Worm (Caenorhabditis elegans) whole organism, L3 larva: Measurements from ENCODE around the gene AH6.3.

ENCODE experiments used
- R02D3.7 ChIP-seq: fragments of 150-350 bp; optimal IDR thresholded peaks from 2 replicates; lab custom pipeline; 2014; ENCODE audit warnings: missing biosample characterization, missing genetic modification characterization
- aly-2 ChIP-seq: fragments of 150-350 bp; optimal IDR thresholded peaks from 2 replicates; lab custom pipeline; 2014; ENCODE audit warnings: missing biosample characterization, missing genetic modification characterization
- ama-1 ChIP-seq: fragments of 150-350 bp; optimal IDR thresholded peaks from 2 replicates; lab custom pipeline; 2018
- ceh-16 ChIP-seq: sonication (generic microtip); optimal IDR thresholded peaks from 2 replicates; lab custom pipeline; 2017; ENCODE audit warnings: missing biosample characterization, missing genetic modification characterization
- ceh-28 ChIP-seq: fragments of 150-350 bp; optimal IDR thresholded peaks from 2 replicates; lab custom pipeline; 2014; ENCODE audit warnings: missing biosample characterization, missing genetic modification reagents, missing genetic modification characterization
- ceh-82 ChIP-seq: fragments of 150-350 bp; optimal IDR thresholded peaks from 2 replicates; lab custom pipeline; 2014; ENCODE audit warnings: missing biosample characterization, missing genetic modification characterization
- ceh-9 ChIP-seq: sonication (generic microtip); optimal IDR thresholded peaks from 2 replicates; lab custom pipeline; 2018; ENCODE audit warnings: missing biosample characterization, missing genetic modification characterization
- daf-12 ChIP-seq: fragments of 150-350 bp; optimal IDR thresholded peaks from 2 replicates; lab custom pipeline; 2014; ENCODE audit warnings: missing biosample characterization, missing genetic modification reagents, missing genetic modification characterization
- egl-27 ChIP-seq: sonication (generic microtip); optimal IDR thresholded peaks from 4 replicates; lab custom pipeline; 2017; ENCODE audit warnings: missing biosample characterization, missing genetic modification reagents, missing genetic modification characterization
- elt-2 ChIP-seq: sonication (generic microtip); optimal IDR thresholded peaks from 2 replicates; lab custom pipeline; 2016; ENCODE audit warnings: missing genetic modification reagents, mild to moderate bottlenecking, missing genetic modification characterization, missing compliant biosample characterization
- eor-1 ChIP-seq, 2 experiments: fragments of 150-350 bp; optimal IDR thresholded peaks; 2 replicates each; lab custom pipeline; 2014 to 2018; ENCODE audit warnings: missing biosample characterization in 2 of 2, missing genetic modification characterization in 2 of 2
- fkh-2 ChIP-seq: fragments of 150-350 bp; optimal IDR thresholded peaks from 2 replicates; lab custom pipeline; 2014; ENCODE audit warnings: missing biosample characterization, missing genetic modification reagents, missing genetic modification characterization
- fos-1 ChIP-seq: fragments of 150-350 bp; optimal IDR thresholded peaks from 2 replicates; lab custom pipeline; 2014; ENCODE audit warnings: missing biosample characterization, missing genetic modification characterization
- hmg-11 ChIP-seq: sonication (generic microtip); optimal IDR thresholded peaks from 2 replicates; lab custom pipeline; 2016; ENCODE audit warnings: missing genetic modification characterization, missing compliant biosample characterization
- jun-1 ChIP-seq: fragments of 150-350 bp; optimal IDR thresholded peaks from 2 replicates; lab custom pipeline; 2014; ENCODE audit warnings: missing biosample characterization, missing genetic modification reagents, missing genetic modification characterization
- lin-15B ChIP-seq: fragments of 150-350 bp; optimal IDR thresholded peaks from 2 replicates; lab custom pipeline; 2014; ENCODE audit warnings: missing biosample characterization, missing genetic modification characterization
- lin-39 ChIP-seq: fragments of 150-350 bp; optimal IDR thresholded peaks from 2 replicates; lab custom pipeline; 2018; ENCODE audit warnings: missing biosample characterization, missing genetic modification reagents, missing genetic modification characterization
- lsy-12 ChIP-seq: sonication (generic microtip); optimal IDR thresholded peaks from 2 replicates; lab custom pipeline; 2016; ENCODE audit warnings: mild to moderate bottlenecking, missing genetic modification characterization, missing compliant biosample characterization
- mdl-1 ChIP-seq: fragments of 150-350 bp; optimal IDR thresholded peaks from 2 replicates; lab custom pipeline; 2014; ENCODE audit warnings: missing biosample characterization, missing genetic modification characterization
- mml-1 ChIP-seq: fragments of 150-350 bp; sonication (generic microtip); optimal IDR thresholded peaks from 3 replicates; lab custom pipeline; 2014; ENCODE audit warnings: missing biosample characterization, missing genetic modification characterization
- nfya-1 ChIP-seq: sonication (generic microtip); optimal IDR thresholded peaks from 2 replicates; lab custom pipeline; 2017; ENCODE audit warnings: missing genetic modification characterization, mild to moderate bottlenecking, missing compliant biosample characterization, antibody characterized with exemption, moderate library complexity; ENCODE audit not compliant: insufficient read depth
- nhr-11 ChIP-seq: fragments of 150-350 bp; optimal IDR thresholded peaks from 2 replicates; lab custom pipeline; 2014; ENCODE audit warnings: missing biosample characterization, missing genetic modification characterization
- nhr-12 ChIP-seq: fragments of 150-350 bp; optimal IDR thresholded peaks from 2 replicates; lab custom pipeline; 2014; ENCODE audit warnings: missing biosample characterization, missing genetic modification characterization
- nhr-23 ChIP-seq: fragments of 150-350 bp; optimal IDR thresholded peaks from 2 replicates; lab custom pipeline; 2014; ENCODE audit warnings: missing biosample characterization, missing genetic modification reagents, missing genetic modification characterization
- nhr-237 ChIP-seq: fragments of 150-350 bp; optimal IDR thresholded peaks from 2 replicates; lab custom pipeline; 2014; ENCODE audit warnings: missing biosample characterization, missing genetic modification characterization
- nhr-25 ChIP-seq: sonication (generic microtip); optimal IDR thresholded peaks from 2 replicates; lab custom pipeline; 2017; ENCODE audit warnings: missing biosample characterization, missing genetic modification characterization
- nhr-28 ChIP-seq: fragments of 150-350 bp; optimal IDR thresholded peaks from 2 replicates; lab custom pipeline; 2014; ENCODE audit warnings: missing biosample characterization, missing genetic modification characterization
- nhr-43 ChIP-seq: sonication (generic microtip); optimal IDR thresholded peaks from 2 replicates; lab custom pipeline; 2016; ENCODE audit warnings: mild to moderate bottlenecking, missing genetic modification characterization, missing compliant biosample characterization; ENCODE audit not compliant: poor library complexity, severe bottlenecking
- nhr-77 ChIP-seq: fragments of 150-350 bp; optimal IDR thresholded peaks from 2 replicates; lab custom pipeline; 2014; ENCODE audit warnings: missing biosample characterization, missing genetic modification characterization
- pha-4 ChIP-seq: fragments of 150-350 bp; optimal IDR thresholded peaks from 2 replicates; lab custom pipeline; 2014; ENCODE audit warnings: missing biosample characterization, missing genetic modification reagents, missing genetic modification characterization
- pqm-1 ChIP-seq: fragments of 150-350 bp; optimal IDR thresholded peaks from 2 replicates; lab custom pipeline; 2017; ENCODE audit warnings: missing biosample characterization, missing genetic modification characterization, inconsistent platforms
- skn-1 ChIP-seq: fragments of 150-350 bp; optimal IDR thresholded peaks from 2 replicates; lab custom pipeline; 2014; ENCODE audit warnings: missing biosample characterization, missing genetic modification characterization
- snpc-4 ChIP-seq: fragments of 150-350 bp; optimal IDR thresholded peaks from 2 replicates; lab custom pipeline; 2014; ENCODE audit warnings: missing biosample characterization, missing genetic modification characterization
- tbx-2 ChIP-seq: sonication (generic microtip); optimal IDR thresholded peaks from 2 replicates; lab custom pipeline; 2016; ENCODE audit warnings: mild to moderate bottlenecking, missing genetic modification characterization, missing compliant biosample characterization
- unc-39 ChIP-seq: sonication (generic microtip); optimal IDR thresholded peaks from 4 replicates; lab custom pipeline; 2017; ENCODE audit warnings: missing biosample characterization, missing genetic modification characterization
- unc-62 ChIP-seq: fragments of 150-350 bp; sonication (generic microtip); optimal IDR thresholded peaks from 4 replicates; lab custom pipeline; 2014; ENCODE audit warnings: missing biosample characterization, missing genetic modification reagents, missing genetic modification characterization
- zag-1 ChIP-seq: fragments of 150-350 bp; optimal IDR thresholded peaks from 2 replicates; lab custom pipeline; 2014; ENCODE audit warnings: missing biosample characterization, missing genetic modification characterization
- ztf-11 ChIP-seq: fragments of 150-350 bp; optimal IDR thresholded peaks from 2 replicates; lab custom pipeline; 2014; ENCODE audit warnings: missing biosample characterization, missing genetic modification characterization
- ztf-4 ChIP-seq: fragments of 150-350 bp; optimal IDR thresholded peaks from 2 replicates; lab custom pipeline; 2014; ENCODE audit warnings: missing biosample characterization, missing genetic modification characterization

AH6.3 gene

DNA sequence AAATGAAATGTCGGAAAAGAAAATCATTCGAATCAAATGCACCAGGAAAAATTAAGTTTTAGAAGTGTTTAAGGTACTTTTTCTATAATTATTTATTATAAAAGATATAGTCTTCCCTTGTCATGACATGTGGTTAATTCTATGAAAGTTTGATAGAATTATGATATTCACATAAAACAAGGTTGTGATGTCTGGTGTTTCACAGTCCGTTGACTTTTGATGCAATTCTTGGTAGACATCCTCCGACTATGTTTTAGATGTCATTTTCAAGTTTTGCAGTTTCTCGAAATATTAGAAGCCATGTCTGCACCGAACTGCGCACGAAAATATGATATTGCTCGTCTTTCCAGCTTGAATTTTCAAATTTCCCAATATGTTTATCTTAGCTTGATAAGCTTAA lies 25.5 kb downstream of the AH6.3 start, which contains the start of gene sra-7:
Gene sra-7, plus strand, starts transcription at position 301 of the 400 bp plus-strand sequence.
- TF ChIP-seq ceh-82 (no peak), jun-1 (no peak), hmg-11 (no peak), nhr-43 (tag; lab: Kevin White, UChicago) (no peak), pha-4 (tag; lab: Kevin White, UChicago) (no peak), nfya-1 (tag; lab: Kevin White, UChicago) (no peak), ceh-9 (no peak), tbx-2 (tag; lab: Kevin White, UChicago) (no peak), lsy-12 (tag; lab: Kevin White, UChicago) (no peak), R02D3.7 (no peak), ama-1 (lab: Kevin White, UChicago) (no peak), snpc-4 (tag; lab: Kevin White, UChicago) (no peak), aly-2 (tag; lab: Kevin White, UChicago) (no peak), fos-1 (tag; lab: Kevin White, UChicago) (no peak), fkh-2 (no peak), unc-62 (GFP tag; lab: Kevin White, UChicago) (no peak), nhr-28 (no peak), ztf-4 (tag; lab: Kevin White, UChicago) (no peak)

DNA sequence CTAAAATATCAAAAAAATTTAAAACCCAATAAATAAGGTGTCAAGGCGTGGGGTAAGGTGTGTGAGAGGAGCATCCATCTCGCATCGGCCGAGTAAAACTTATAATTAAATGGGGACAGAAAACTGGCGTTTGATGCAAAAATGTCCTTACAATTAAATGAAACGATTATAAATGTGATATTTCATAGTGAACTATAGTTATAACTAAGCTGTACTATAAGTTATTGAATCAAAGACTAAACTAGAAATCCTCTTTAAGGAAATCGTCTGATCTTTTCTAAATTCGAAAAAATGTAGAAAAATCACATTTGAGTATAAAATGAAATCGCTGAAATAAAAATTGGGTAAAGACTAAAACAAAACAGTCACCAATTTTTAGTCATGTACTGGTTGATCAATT lies 31.9 kb downstream of the AH6.3 start, which contains the start of gene sra-6:
Gene sra-6, minus strand, starts transcription at position 101 of the 400 bp plus-strand sequence.
- TF ChIP-seq lin-15B (tag; lab: Kevin White, UChicago) (no peak), lin-39 (no peak), mml-1 (tag; lab: Kevin White, UChicago) (no peak), R02D3.7 (no peak), hmg-11 (no peak), pqm-1 (no peak)

DNA sequence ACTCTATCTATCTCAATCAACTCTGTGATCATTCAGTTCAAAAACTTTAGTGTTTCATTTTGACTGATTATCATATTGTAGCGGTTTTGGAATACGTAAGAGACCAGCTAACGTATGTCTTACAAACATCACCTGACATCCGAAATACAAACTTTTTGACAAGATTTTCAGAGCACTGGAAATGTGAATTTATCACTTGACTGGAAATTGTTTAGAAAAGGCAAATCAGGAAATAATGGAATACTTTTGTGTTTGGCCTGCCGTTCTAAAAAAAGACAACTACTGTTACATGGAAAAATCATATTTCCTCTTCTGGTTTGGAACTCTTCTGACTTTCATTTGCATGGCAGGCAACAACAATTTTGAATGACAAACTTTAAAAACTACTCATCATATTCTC lies 32.7 kb downstream of the AH6.3 start, which contains the start of gene F35H8.12:
Gene F35H8.12, plus strand, starts transcription at position 301 of the 400 bp plus-strand sequence.
- TF ChIP-seq lin-39 (no peak), ama-1 (lab: Kevin White, UChicago) (no peak), eor-1 (tag; optimal IDR thresholded peaks at IDR 0.05; lab: Kevin White, UChicago) (no peak), pqm-1 (no peak), lin-15B (tag; lab: Kevin White, UChicago) (no peak)

DNA sequence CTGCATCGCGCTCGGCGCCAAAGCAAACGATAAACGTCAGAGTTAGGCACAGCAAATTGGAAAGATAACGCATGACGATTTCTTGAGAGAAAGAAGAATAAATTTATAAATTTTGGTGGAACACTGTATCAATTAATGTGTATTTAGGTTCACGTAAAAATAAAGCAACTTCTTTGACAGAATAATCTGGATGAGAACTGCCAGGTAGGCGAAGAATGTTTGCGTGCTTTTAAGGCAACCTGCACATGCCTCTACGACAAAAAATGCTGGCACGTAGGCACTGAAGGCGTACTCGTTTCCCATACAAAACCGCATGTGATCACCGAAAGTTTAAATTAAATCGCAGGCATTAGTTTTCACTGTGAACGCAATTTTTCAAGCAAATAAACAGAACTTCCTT lies 34.3 kb downstream of the AH6.3 start, which contains the start of gene F35H8.1:
Gene F35H8.1, minus strand, starts transcription at position 101 of the 400 bp plus-strand sequence.
- TF ChIP-seq nhr-25 (tag; lab: Kevin White, UChicago) (no peak), hmg-11 (no peak), mdl-1 (no peak), ceh-28 (no peak), fkh-2 (no peak), R02D3.7 (no peak), zag-1 (tag; lab: Kevin White, UChicago) (no peak), nhr-237 (tag; lab: Kevin White, UChicago) (no peak), ceh-16 (no peak), lin-39 (no peak), skn-1 (no peak), nhr-12 (tag; lab: Kevin White, UChicago) (no peak), unc-62 (GFP tag; lab: Kevin White, UChicago) (no peak), daf-12 (no peak), ztf-4 (tag; lab: Kevin White, UChicago) (no peak), ztf-11 (tag; lab: Kevin White, UChicago) (no peak), unc-39 (tag; lab: Kevin White, UChicago) (no peak)

DNA sequence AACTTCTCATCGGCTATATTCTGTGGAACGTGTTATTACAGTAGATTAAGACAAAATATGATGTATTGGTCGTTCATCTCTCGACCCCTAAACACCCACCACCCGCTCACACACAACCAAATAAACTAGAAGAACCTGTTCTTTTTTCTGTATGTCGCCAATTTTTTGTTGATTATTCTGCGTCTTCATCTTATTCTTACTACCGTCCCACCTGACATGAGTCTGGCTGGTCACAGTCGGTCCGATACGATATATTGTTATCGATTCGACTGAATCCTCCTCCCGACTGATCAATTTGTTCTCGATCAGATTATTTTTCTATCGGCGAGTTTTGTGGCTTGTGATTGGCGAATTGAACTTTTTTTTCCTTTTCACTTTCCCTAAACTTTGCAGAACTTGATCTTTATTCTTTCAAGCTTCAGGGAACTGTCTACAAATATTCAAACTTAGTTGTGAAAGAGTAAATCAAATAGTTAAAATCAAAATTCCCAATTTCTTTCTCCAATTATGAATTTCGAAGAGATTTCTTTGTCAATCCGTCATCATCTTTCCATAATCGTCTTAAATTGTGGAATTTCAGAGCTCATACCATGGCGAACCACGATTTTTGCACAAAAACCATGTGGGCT lies 36.2 kb downstream of the AH6.3 start, which contains the start of gene F35H8.2:
Gene F35H8.2, plus strand, starts transcription at position 579 of the 629 bp plus-strand sequence.
- TF ChIP-seq mdl-1 (no peak), aly-2 (tag; lab: Kevin White, UChicago) (no peak), ceh-16 (no peak), lsy-12 (tag; lab: Kevin White, UChicago) (no peak), nhr-11 (tag; lab: Kevin White, UChicago) (no peak), ama-1 (lab: Kevin White, UChicago) (no peak), egl-27 (tag; lab: Kevin White, UChicago) (no peak), nhr-43 (tag; lab: Kevin White, UChicago) (peak; percentile 58), nhr-25 (tag; lab: Kevin White, UChicago) (peak; percentile 69), hmg-11 (no peak), pha-4 (tag; lab: Kevin White, UChicago) (no peak), nhr-23 (tag; lab: Kevin White, UChicago) (peak; percentile 58), fkh-2 (no peak), elt-2 (tag; lab: Kevin White, UChicago) (no peak), nhr-28 (no peak), unc-62 (GFP tag; lab: Kevin White, UChicago) (no peak), nhr-237 (tag; lab: Kevin White, UChicago) (no peak), ceh-28 (no peak), nhr-77 (tag; lab: Kevin White, UChicago) (no peak), mml-1 (tag; lab: Kevin White, UChicago) (no peak)
